Worm (Caenorhabditis elegans): Measurements from ENCODE around the gene dmsr-9.

- no peak for TF ChIP-seq ama-1 (optimal IDR thresholded peaks at IDR 0.05)
- no peak for TF ChIP-seq ceh-90 (tag; optimal IDR thresholded peaks at IDR 0.05)
- peak; percentile 3 to 13 for TF ChIP-seq lsy-2 (tag; optimal IDR thresholded peaks at IDR 0.05)
- no peak for TF ChIP-seq aha-1 (tag; optimal IDR thresholded peaks at IDR 0.05)
- no peak for TF ChIP-seq fkh-10 (GFP tag; optimal IDR thresholded peaks at IDR 0.05)
- no peak for TF ChIP-seq nhr-77 (tag; optimal IDR thresholded peaks at IDR 0.05)
- TF ChIP-seq ceh-88 (GFP tag; IDR thresholded peaks at IDR 0.05), result no peak
- peak; percentile 10 for TF ChIP-seq snpc-4 (tag; optimal IDR thresholded peaks at IDR 0.05)
- no peak for TF ChIP-seq nhr-12 (tag; optimal IDR thresholded peaks at IDR 0.05)
- TF ChIP-seq aly-2 (tag; optimal IDR thresholded peaks at IDR 0.05), result no peak
Observed at ce11 chrV:6796894-6797293, 2.6 kb downstream of the dmsr-9 start.

Measured in whole organism, L1 larva.